Worm (Caenorhabditis elegans) whole organism, mixed stage, embryonic: ENCODE data around the gene D1046.18.

Experiments
- lin-13 ChIP-seq: fragments of 150-350 bp; optimal IDR thresholded peaks from 2 replicates; lab custom pipeline; 2014; ENCODE audit warnings: missing biosample characterization, missing genetic modification characterization
- lsy-2 ChIP-seq: fragments of 150-350 bp; optimal IDR thresholded peaks from 2 replicates; lab custom pipeline; 2014; ENCODE audit warnings: missing biosample characterization, missing genetic modification characterization
- nhr-28 ChIP-seq: fragments of 150-350 bp; optimal IDR thresholded peaks from 2 replicates; lab custom pipeline; 2014; ENCODE audit warnings: missing biosample characterization, missing genetic modification characterization
- ztf-11 ChIP-seq: fragments of 150-350 bp; optimal IDR thresholded peaks from 2 replicates; lab custom pipeline; 2014; ENCODE audit warnings: missing biosample characterization, missing genetic modification characterization

ce11 chrIV:8921166-8921565, 8.9 kb upstream of the D1046.18 start:
- TF ChIP-seq nhr-28 (tag; lab: Kevin White, UChicago) (no peak), ztf-11 (no peak), lin-13 (no peak), lsy-2 (tag; lab: Kevin White, UChicago) (no peak)
